Worm (Caenorhabditis elegans) whole organism, L4 larva: ENCODE measurements around the gene dmsr-15.

ENCODE experiments used
- F37D6.2 ChIP-seq: sonication (generic microtip); optimal IDR thresholded peaks from 2 replicates; lab custom pipeline; 2016; ENCODE audit warnings: mild to moderate bottlenecking, missing genetic modification characterization, missing compliant biosample characterization
- F49E8.2 ChIP-seq: sonication (generic microtip); optimal IDR thresholded peaks from 2 replicates; lab custom pipeline; 2016; ENCODE audit warnings: missing compliant biosample characterization, mild to moderate bottlenecking, missing genetic modification characterization, borderline replicate concordance
- T20F7.1 ChIP-seq: fragments of 200-800 bp; sonication (Bioruptor generic); optimal IDR thresholded peaks from 2 replicates; lab custom pipeline; 2018; ENCODE audit warnings: mild to moderate bottlenecking, missing genetic modification characterization, missing compliant biosample characterization
- T26A8.4 ChIP-seq: fragments of 200-800 bp; sonication (Bioruptor generic); IDR thresholded peaks from 2 replicates; pipeline ENCODE4 v1.3.6; 2022; ENCODE audit warnings: missing genetic modification characterization, missing compliant biosample characterization
- Y48G9A.11 ChIP-seq: fragments of 200-800 bp; sonication (Bioruptor generic); IDR thresholded peaks from 2 replicates; pipeline ENCODE4 v1.3.6; 2022; ENCODE audit warnings: missing genetic modification reagents, missing genetic modification characterization, missing compliant biosample characterization
- Y75B8A.6 ChIP-seq: fragments of 200-800 bp; sonication (Bioruptor generic); IDR thresholded peaks from 2 replicates; pipeline ENCODE4 v1.3.6; 2022; ENCODE audit warnings: missing genetic modification reagents, missing genetic modification characterization, missing compliant biosample characterization
- ZK546.5 ChIP-seq, 2 experiments: sonication (generic microtip); optimal IDR thresholded peaks; 2 replicates each; lab custom pipeline; 2017; ENCODE audit warnings: missing biosample characterization in 2 of 2, missing genetic modification characterization in 2 of 2
- attf-4 ChIP-seq: sonication (generic microtip); optimal IDR thresholded peaks from 3 replicates; lab custom pipeline; 2017; ENCODE audit warnings: missing biosample characterization, missing genetic modification characterization
- ceh-20 ChIP-seq: fragments of 200-800 bp; sonication (Bioruptor generic); IDR thresholded peaks from 2 replicates; pipeline ENCODE4 v1.3.6; 2022; ENCODE audit warnings: missing genetic modification reagents, missing genetic modification characterization, missing compliant biosample characterization
- ceh-28 ChIP-seq: fragments of 150-350 bp; optimal IDR thresholded peaks from 2 replicates; lab custom pipeline; 2014; ENCODE audit warnings: missing biosample characterization, missing genetic modification reagents, missing genetic modification characterization
- ceh-32 ChIP-seq: sonication (generic microtip); optimal IDR thresholded peaks from 2 replicates; lab custom pipeline; 2016; ENCODE audit warnings: mild to moderate bottlenecking, missing genetic modification characterization, missing compliant biosample characterization; ENCODE audit not compliant: poor library complexity
- ceh-44 ChIP-seq: fragments of 200-800 bp; sonication (Bioruptor generic); IDR thresholded peaks from 2 replicates; pipeline ENCODE4 v1.3.6; 2022; ENCODE audit warnings: missing genetic modification reagents, missing genetic modification characterization, missing compliant biosample characterization
- daf-16 ChIP-seq, 3 experiments: sonication (generic microtip); optimal IDR thresholded peaks; 2 replicates each; lab custom pipeline; 2016 to 2017; ENCODE audit warnings: missing genetic modification characterization in 3 of 3, missing genetic modification reagents in 3 of 3, mild to moderate bottlenecking in 2 of 3, missing compliant biosample characterization in 2 of 3, missing biosample characterization in 1 of 3, moderate library complexity in 1 of 3
- daf-8 ChIP-seq: fragments of 200-800 bp; sonication (Bioruptor generic); IDR thresholded peaks from 2 replicates; pipeline ENCODE4 v1.3.6; 2022; ENCODE audit warnings: missing genetic modification characterization, missing compliant biosample characterization
- dpl-1 ChIP-seq: fragments of 150-350 bp; optimal IDR thresholded peaks from 2 replicates; lab custom pipeline; 2014; ENCODE audit warnings: missing biosample characterization, missing genetic modification reagents, missing genetic modification characterization
- duxl-1 ChIP-seq: sonication (generic microtip); optimal IDR thresholded peaks from 2 replicates; lab custom pipeline; 2016; ENCODE audit warnings: mild to moderate bottlenecking, missing genetic modification characterization, moderate library complexity, missing compliant biosample characterization; ENCODE audit not compliant: poor library complexity
- dve-1 ChIP-seq: sonication (generic microtip); optimal IDR thresholded peaks from 2 replicates; lab custom pipeline; 2017; ENCODE audit warnings: antibody characterized with exemption, mild to moderate bottlenecking, missing genetic modification characterization, missing compliant biosample characterization; ENCODE audit not compliant: insufficient read depth
- egl-27 ChIP-seq: sonication (generic microtip); optimal IDR thresholded peaks from 3 replicates; lab custom pipeline; 2017; ENCODE audit warnings: missing biosample characterization, missing genetic modification reagents, missing genetic modification characterization
- hif-1 ChIP-seq, 2 experiments: sonication (generic microtip); optimal IDR thresholded peaks; 2 replicates each; lab custom pipeline; 2016 to 2017; ENCODE audit warnings: missing compliant biosample characterization in 2 of 2, missing genetic modification characterization in 2 of 2, missing genetic modification reagents in 2 of 2, missing genotype in 2 of 2, mild to moderate bottlenecking in 1 of 2
- hlh-11 ChIP-seq: fragments of 200-800 bp; sonication (Bioruptor generic); optimal IDR thresholded peaks from 2 replicates; lab custom pipeline; 2018; ENCODE audit warnings: mild to moderate bottlenecking, missing genetic modification characterization, missing compliant biosample characterization
- lin-1 ChIP-seq: fragments of 200-800 bp; sonication (Bioruptor generic); IDR thresholded peaks from 2 replicates; pipeline ENCODE4 v1.3.6; 2022; ENCODE audit warnings: missing genetic modification reagents, missing genetic modification characterization, missing compliant biosample characterization
- lin-38 ChIP-seq: fragments of 200-800 bp; sonication (Bioruptor generic); IDR thresholded peaks from 2 replicates; pipeline ENCODE4 v1.3.6; 2022; ENCODE audit warnings: missing genetic modification reagents, missing genetic modification characterization, missing compliant biosample characterization
- lir-3 ChIP-seq: sonication (generic microtip); optimal IDR thresholded peaks from 2 replicates; lab custom pipeline; 2016; ENCODE audit warnings: mild to moderate bottlenecking, missing genetic modification characterization, missing compliant biosample characterization
- lsy-2 ChIP-seq, 2 experiments: fragments of 150-350 bp in 1 of 2; sonication (generic microtip) in 1 of 2; optimal IDR thresholded peaks; 2 replicates each; lab custom pipeline; 2014 to 2017; ENCODE audit warnings: missing biosample characterization in 2 of 2, missing genetic modification characterization in 2 of 2
- madf-5 ChIP-seq, 2 experiments: fragments of 200-800 bp; sonication (Bioruptor generic); IDR thresholded peaks; 2 replicates each; pipeline ENCODE4 v1.3.6; 2022; ENCODE audit warnings: missing compliant biosample characterization in 2 of 2, missing genetic modification characterization in 2 of 2
- mdl-1 ChIP-seq, 2 experiments: fragments of 150-350 bp in 1 of 2; sonication (generic microtip) in 1 of 2; optimal IDR thresholded peaks; 2 replicates each; lab custom pipeline; 2014 to 2017; ENCODE audit warnings: missing biosample characterization in 2 of 2, missing genetic modification characterization in 2 of 2
- mep-1 ChIP-seq: fragments of 150-350 bp; sonication (generic microtip); optimal IDR thresholded peaks from 3 replicates; lab custom pipeline; 2014; ENCODE audit warnings: missing biosample characterization, missing genetic modification characterization
- mes-2 ChIP-seq: sonication (generic microtip); optimal IDR thresholded peaks from 2 replicates; lab custom pipeline; 2016; ENCODE audit warnings: missing genotype, mild to moderate bottlenecking, missing genetic modification characterization, missing compliant biosample characterization; ENCODE audit not compliant: poor library complexity, severe bottlenecking
- mxl-2 ChIP-seq: fragments of 200-800 bp; sonication (Bioruptor generic); conservative IDR thresholded peaks from 2 replicates; pipeline ENCODE4 v1.3.6; 2022; ENCODE audit warnings: missing genetic modification reagents, missing genetic modification characterization, missing compliant biosample characterization
- nhr-237 ChIP-seq: sonication (generic microtip); optimal IDR thresholded peaks from 2 replicates; lab custom pipeline; 2017; ENCODE audit warnings: missing biosample characterization, missing genetic modification characterization
- nhr-28 ChIP-seq: fragments of 150-350 bp; optimal IDR thresholded peaks from 2 replicates; lab custom pipeline; 2014; ENCODE audit warnings: missing biosample characterization, missing genetic modification characterization
- nhr-48 ChIP-seq: sonication (generic microtip); optimal IDR thresholded peaks from 2 replicates; lab custom pipeline; 2016; ENCODE audit warnings: mild to moderate bottlenecking, missing genetic modification characterization, missing compliant biosample characterization
- nhr-6 ChIP-seq: fragments of 150-350 bp; optimal IDR thresholded peaks from 2 replicates; lab custom pipeline; 2014; ENCODE audit warnings: missing biosample characterization, missing genetic modification characterization
- nhr-76 ChIP-seq: fragments of 150-350 bp; optimal IDR thresholded peaks from 2 replicates; lab custom pipeline; 2014; ENCODE audit warnings: missing biosample characterization, missing genetic modification characterization
- nhr-77 ChIP-seq: fragments of 150-350 bp; optimal IDR thresholded peaks from 2 replicates; lab custom pipeline; 2014; ENCODE audit warnings: missing biosample characterization, missing genetic modification characterization
- php-3 ChIP-seq: fragments of 200-800 bp; sonication (Bioruptor generic); IDR thresholded peaks from 2 replicates; pipeline ENCODE4 v1.3.6; 2022; ENCODE audit warnings: missing genetic modification reagents, missing genetic modification characterization, missing compliant biosample characterization
- rbr-2 ChIP-seq: sonication (generic microtip); optimal IDR thresholded peaks from 2 replicates; lab custom pipeline; 2016; ENCODE audit warnings: missing genotype, missing genetic modification characterization, missing compliant biosample characterization
- sdz-12 ChIP-seq: fragments of 200-800 bp; sonication (Bioruptor generic); optimal IDR thresholded peaks from 2 replicates; lab custom pipeline; 2018; ENCODE audit warnings: mild to moderate bottlenecking, missing genetic modification characterization, missing compliant biosample characterization
- skn-1 ChIP-seq: fragments of 150-350 bp; optimal IDR thresholded peaks from 2 replicates; lab custom pipeline; 2014; ENCODE audit warnings: missing biosample characterization, missing genetic modification characterization
- snpc-1.2 ChIP-seq: fragments of 200-800 bp; sonication (Bioruptor generic); IDR thresholded peaks from 2 replicates; pipeline ENCODE4 v1.3.6; 2022; ENCODE audit warnings: missing genetic modification reagents, missing genetic modification characterization, missing compliant biosample characterization
- spr-1 ChIP-seq: sonication (generic microtip); optimal IDR thresholded peaks from 2 replicates; lab custom pipeline; 2016; ENCODE audit warnings: mild to moderate bottlenecking, missing genetic modification characterization, missing compliant biosample characterization
- spr-3 ChIP-seq: fragments of 200-800 bp; sonication (Bioruptor generic); optimal IDR thresholded peaks from 2 replicates; lab custom pipeline; 2018; ENCODE audit warnings: mild to moderate bottlenecking, missing genetic modification characterization, missing compliant biosample characterization
- tra-1 ChIP-seq: fragments of 200-800 bp; sonication (Bioruptor generic); IDR thresholded peaks from 2 replicates; pipeline ENCODE4 v1.3.6; 2022; ENCODE audit warnings: missing genetic modification reagents, missing genetic modification characterization, missing compliant biosample characterization
- unc-130 ChIP-seq: sonication (generic microtip); optimal IDR thresholded peaks from 2 replicates; lab custom pipeline; 2016; ENCODE audit warnings: missing genetic modification reagents, missing genetic modification characterization, missing compliant biosample characterization
- unc-39 ChIP-seq: sonication (generic microtip); optimal IDR thresholded peaks from 2 replicates; lab custom pipeline; 2017; ENCODE audit warnings: missing biosample characterization, missing genetic modification characterization
- unc-62 ChIP-seq, 3 experiments: fragments of 150-350 bp in 1 of 3; sonication (generic microtip); optimal IDR thresholded peaks in 2 of 3; peaks in 1 of 3; 1 replicate in 1 of 3; 2 replicates in 2 of 3; lab custom pipeline; 2014 to 2017; ENCODE audit warnings: missing biosample characterization in 3 of 3, missing genetic modification characterization in 3 of 3, missing genetic modification reagents in 3 of 3, missing genotype in 1 of 3
- zfp-2 ChIP-seq: sonication (generic microtip); optimal IDR thresholded peaks from 2 replicates; lab custom pipeline; 2016; ENCODE audit warnings: mild to moderate bottlenecking, missing genetic modification characterization, missing compliant biosample characterization
- zip-11 ChIP-seq: fragments of 200-800 bp; sonication (Bioruptor generic); IDR thresholded peaks from 2 replicates; pipeline ENCODE4 v1.3.6; 2022; ENCODE audit warnings: missing genetic modification characterization, missing compliant biosample characterization
- zip-2 ChIP-seq: fragments of 150-350 bp; optimal IDR thresholded peaks from 2 replicates; lab custom pipeline; 2014; ENCODE audit warnings: missing biosample characterization, missing genetic modification characterization

Gene dmsr-15

DNA sequence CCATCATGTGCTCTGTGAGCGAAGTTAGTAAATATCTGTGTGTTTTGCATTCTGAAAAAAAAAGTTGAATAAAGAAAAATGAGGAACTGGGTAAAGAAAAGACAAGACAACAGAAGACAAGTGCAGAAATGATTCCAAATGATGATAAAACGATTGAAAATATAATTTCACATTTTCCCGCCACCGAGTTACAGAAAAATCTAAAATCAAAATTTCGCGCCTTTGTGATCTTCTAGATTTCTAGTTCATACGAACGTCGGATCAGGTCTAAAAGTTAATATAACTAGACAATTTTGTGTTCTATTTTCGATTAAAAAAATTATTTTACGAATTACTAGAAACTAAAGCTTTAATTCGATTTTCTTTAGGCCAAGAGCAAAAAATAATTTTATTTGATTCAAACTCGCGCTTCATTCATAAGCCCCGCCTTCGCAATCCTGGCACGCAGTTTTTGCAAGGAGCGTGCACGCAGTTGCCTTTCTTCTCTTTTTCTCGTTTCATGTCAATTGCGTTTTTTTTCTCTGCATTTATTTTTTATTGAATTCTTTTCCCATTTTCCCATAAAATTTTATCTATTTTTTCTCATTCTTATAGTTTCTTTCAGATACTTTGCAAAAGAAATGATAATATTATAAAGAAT is 43.7 kb downstream of the dmsr-15 start, which contains the start of the genes spn-4 and spe-39:
Gene spn-4, minus strand, starts transcription at position 51 of the 640 bp plus-strand sequence.
Gene spe-39, plus strand, starts transcription at position 599 of the 640 bp plus-strand sequence.
- TF ChIP-seq hif-1 (tag; optimal IDR thresholded peaks at IDR 0.05; lab: Kevin White, UChicago), result peak in 1 of 2 experiments; percentile 32
- peak; percentile 57 for TF ChIP-seq duxl-1 (tag; lab: Kevin White, UChicago)
- no peak for TF ChIP-seq ceh-28 (tag; lab: Kevin White, UChicago)
- TF ChIP-seq T26A8.4 (GFP tag; lab: Robert Waterston, UW), result peak; percentile 57
- TF ChIP-seq mes-2 (tag; lab: Kevin White, UChicago), result peak; percentile 93
- peak in 1 of 2 experiments; percentile 16 for TF ChIP-seq mdl-1 (tag; optimal IDR thresholded peaks at IDR 0.05; lab: Kevin White, UChicago)
- TF ChIP-seq ceh-32 (tag; lab: Kevin White, UChicago), result no peak
- no peak for TF ChIP-seq nhr-237 (tag; lab: Kevin White, UChicago)
- TF ChIP-seq unc-130 (GFP tag; lab: Kevin White, UChicago), result peak; percentile 33
- TF ChIP-seq daf-16 (GFP tag; optimal IDR thresholded peaks at IDR 0.05; lab: Kevin White, UChicago), result peak in 1 of 2 experiments; percentile 17
- no peak for TF ChIP-seq daf-16 (tag; optimal IDR thresholded peaks at IDR 0.05; lab: Kevin White, UChicago)
- no peak for TF ChIP-seq tra-1 (GFP tag; lab: Robert Waterston, UW)
- peak; percentile 36 for TF ChIP-seq spr-1 (tag; lab: Kevin White, UChicago)
- peak; percentile 39 for TF ChIP-seq hlh-11 (tag; lab: Kevin White, UChicago)
- TF ChIP-seq F49E8.2 (tag; lab: Kevin White, UChicago), result peak; percentile 13
- TF ChIP-seq mep-1 (tag; lab: Kevin White, UChicago), result no peak
- peak; percentile 43; the same call in 1 of the 2 replicates for TF ChIP-seq lin-1 (GFP tag; lab: Robert Waterston, UW)
- TF ChIP-seq T20F7.1 (GFP tag; lab: Kevin White, UChicago), result peak; percentile 13
- TF ChIP-seq madf-5 (GFP tag; IDR thresholded peaks at IDR 0.05; lab: Robert Waterston, UW), result no peak
- TF ChIP-seq zip-11 (GFP tag; lab: Robert Waterston, UW), result no peak
- TF ChIP-seq ceh-44 (GFP tag; lab: Robert Waterston, UW), result no peak
- no peak for TF ChIP-seq lir-3 (tag; lab: Kevin White, UChicago)
- TF ChIP-seq Y48G9A.11 (GFP tag; lab: Robert Waterston, UW), result no peak
- TF ChIP-seq ceh-20 (GFP tag; lab: Robert Waterston, UW), result peak; percentile 47; the same call in 1 of the 2 replicates
- TF ChIP-seq attf-4, result no peak
- no peak for TF ChIP-seq dve-1
- peak; percentile 76 for TF ChIP-seq nhr-6 (tag; lab: Kevin White, UChicago)
- TF ChIP-seq php-3 (GFP tag; lab: Robert Waterston, UW), result no peak
- no peak for TF ChIP-seq daf-8 (GFP tag; lab: Robert Waterston, UW)
- peak in 1 of 2 experiments; percentile 77 for TF ChIP-seq lsy-2 (tag; optimal IDR thresholded peaks at IDR 0.05; lab: Kevin White, UChicago)
- TF ChIP-seq skn-1 (tag; lab: Kevin White, UChicago), result no peak
- no peak for TF ChIP-seq mxl-2 (GFP tag; lab: Robert Waterston, UW)
- no peak for TF ChIP-seq ZK546.5 (tag; optimal IDR thresholded peaks at IDR 0.05; lab: Kevin White, UChicago)
- no peak for TF ChIP-seq unc-62 (GFP tag; optimal IDR thresholded peaks at IDR 0.05 in 1 of 2; lab: Kevin White, UChicago)
- TF ChIP-seq unc-62 (tag; optimal IDR thresholded peaks at IDR 0.05; lab: Kevin White, UChicago), result no peak
- no peak for TF ChIP-seq spr-3 (GFP tag; lab: Kevin White, UChicago)
- no peak for TF ChIP-seq nhr-76 (tag; lab: Kevin White, UChicago)
- no peak for TF ChIP-seq Y75B8A.6 (GFP tag; lab: Robert Waterston, UW)
- TF ChIP-seq unc-39 (tag; lab: Kevin White, UChicago), result no peak
- TF ChIP-seq zfp-2 (tag; lab: Kevin White, UChicago), result no peak
- no peak for TF ChIP-seq sdz-12 (GFP tag; lab: Kevin White, UChicago)
- TF ChIP-seq lin-38 (GFP tag; lab: Robert Waterston, UW), result peak; percentile 73
- peak; percentile 94 for TF ChIP-seq dpl-1
- peak; percentile 26 for TF ChIP-seq nhr-77
- no peak for TF ChIP-seq zip-2 (tag; lab: Kevin White, UChicago)
- no peak for TF ChIP-seq nhr-48 (tag; lab: Kevin White, UChicago)
- TF ChIP-seq nhr-28 (tag; lab: Kevin White, UChicago), result peak; percentile 1
- peak; percentile 40 for TF ChIP-seq rbr-2 (tag; lab: Kevin White, UChicago)
- TF ChIP-seq F37D6.2 (tag; lab: Kevin White, UChicago), result peak; percentile 2
- TF ChIP-seq snpc-1.2, result 0 out of 2 replicates have a peak, but pooled peaks have one; percentile 51
- no peak for TF ChIP-seq egl-27 (tag; lab: Kevin White, UChicago)
